Worm (Caenorhabditis elegans): ENCODE results near the gene C07E3.10.
A peak's percentile ranks its signal among the peaks of the same experiment; 100 is the strongest.

The C07E3.10 gene

ce11 chrII:10370826-10371225 lies 24.7 kb downstream of the C07E3.10 start:
- TF ChIP-seq nhr-237 (tag; optimal IDR thresholded peaks at IDR 0.05) = no peak
- TF ChIP-seq elt-3 (tag; optimal IDR thresholded peaks at IDR 0.05) = no peak
- peak; percentile 43 for TF ChIP-seq unc-55 (GFP tag; optimal IDR thresholded peaks at IDR 0.05)
- no peak for TF ChIP-seq ceh-16 (tag; optimal IDR thresholded peaks at IDR 0.05)
- TF ChIP-seq nhr-129 (tag; optimal IDR thresholded peaks at IDR 0.05) = peak; percentile 18
- TF ChIP-seq crh-2 (tag; optimal IDR thresholded peaks at IDR 0.05) = no peak
- TF ChIP-seq lsy-2 (tag; optimal IDR thresholded peaks at IDR 0.05) = peak in 1 of 2 experiments; percentile 31
- no peak for TF ChIP-seq unc-39 (tag; optimal IDR thresholded peaks at IDR 0.05)
- peak; percentile 41 for TF ChIP-seq C34F6.9 (tag; optimal IDR thresholded peaks at IDR 0.05)
- TF ChIP-seq mdl-1 (tag; optimal IDR thresholded peaks at IDR 0.05) = no peak
- peak; percentile 11 for TF ChIP-seq sem-4 (tag; optimal IDR thresholded peaks at IDR 0.05)
- TF ChIP-seq F13H6.1 (tag; optimal IDR thresholded peaks at IDR 0.05) = no peak
- TF ChIP-seq elt-1 (tag; optimal IDR thresholded peaks at IDR 0.05) = no peak
- TF ChIP-seq egl-27 (tag; optimal IDR thresholded peaks at IDR 0.05) = no peak

DNA sequence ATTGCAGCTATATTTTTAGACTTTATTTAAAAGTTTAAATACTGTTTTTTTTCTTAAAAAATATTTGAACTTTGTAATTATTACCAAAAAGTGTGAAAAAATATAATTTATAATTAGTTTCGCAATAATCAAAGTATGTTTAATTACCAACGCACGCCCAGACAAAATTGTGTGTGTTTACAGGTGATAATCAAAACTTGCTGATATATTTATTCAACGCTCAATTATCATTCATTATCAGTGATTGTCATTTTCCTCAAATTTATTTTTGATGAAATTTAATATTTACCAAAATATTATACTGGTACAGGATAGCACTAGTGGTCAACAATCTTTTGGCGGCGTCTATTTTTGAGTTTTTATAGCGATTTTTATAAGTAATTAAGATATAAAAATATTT lies 26.8 kb downstream of the C07E3.10 start:
- TF ChIP-seq skn-1 (tag; optimal IDR thresholded peaks at IDR 0.05) = peak; percentile 11
- no peak for TF ChIP-seq elt-1 (tag; optimal IDR thresholded peaks at IDR 0.05)
- TF ChIP-seq nhr-23 (tag; optimal IDR thresholded peaks at IDR 0.05) = no peak
- no peak for TF ChIP-seq ztf-4 (tag; optimal IDR thresholded peaks at IDR 0.05)
- no peak for TF ChIP-seq ztf-11 (tag; optimal IDR thresholded peaks at IDR 0.05)
- TF ChIP-seq crh-2 (tag; optimal IDR thresholded peaks at IDR 0.05) = no peak
- TF ChIP-seq mbf-1 (tag; optimal IDR thresholded peaks at IDR 0.05) = no peak
- peak; percentile 14 for TF ChIP-seq fos-1 (tag; optimal IDR thresholded peaks at IDR 0.05)
- TF ChIP-seq nhr-77 (tag; optimal IDR thresholded peaks at IDR 0.05) = no peak
- no peak for TF ChIP-seq gmeb-1 (tag; optimal IDR thresholded peaks at IDR 0.05)

ce11 chrII:10373536-10374169 lies 27.5 kb downstream of the C07E3.10 start:
- peak; percentile 58 for TF ChIP-seq sem-4 (tag; optimal IDR thresholded peaks at IDR 0.05)
- no peak for TF ChIP-seq unc-39 (tag; optimal IDR thresholded peaks at IDR 0.05)
- TF ChIP-seq gmeb-1 (tag; optimal IDR thresholded peaks at IDR 0.05) = no peak
- TF ChIP-seq C34F6.9 (tag; optimal IDR thresholded peaks at IDR 0.05) = peak; percentile 32
- TF ChIP-seq mdl-1 (tag; optimal IDR thresholded peaks at IDR 0.05) = no peak
- TF ChIP-seq nhr-25 (tag; optimal IDR thresholded peaks at IDR 0.05) = peak; percentile 60
- peak in 1 of 2 experiments; percentile 5 for TF ChIP-seq lsy-2 (tag; optimal IDR thresholded peaks at IDR 0.05)
- no peak for TF ChIP-seq nhr-23 (tag; optimal IDR thresholded peaks at IDR 0.05)

DNA sequence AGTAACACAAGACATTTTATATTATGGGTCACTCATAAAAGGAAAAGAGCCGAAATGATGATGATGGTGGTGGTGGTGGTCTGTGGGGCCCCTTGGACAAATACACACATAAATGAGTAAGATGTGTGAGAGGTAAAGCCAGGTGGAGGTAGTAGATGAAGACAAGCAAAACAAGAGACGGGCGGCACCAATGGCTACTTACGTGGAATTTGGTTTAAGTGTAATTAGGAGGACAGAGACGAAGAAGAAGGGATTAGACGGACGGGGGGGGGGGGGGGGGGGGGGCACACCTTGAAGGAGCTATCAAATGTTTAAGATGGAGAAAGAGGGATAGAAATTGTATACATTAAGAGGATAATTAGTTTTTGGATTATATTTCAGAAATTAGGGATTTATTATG lies 28.6 kb downstream of the C07E3.10 start:
- TF ChIP-seq F13H6.1 (tag; optimal IDR thresholded peaks at IDR 0.05) (no peak), peb-1 (tag; optimal IDR thresholded peaks at IDR 0.05) (no peak), nhr-77 (tag; optimal IDR thresholded peaks at IDR 0.05) (no peak), mab-5 (tag; optimal IDR thresholded peaks at IDR 0.05) (no peak), elt-1 (tag; optimal IDR thresholded peaks at IDR 0.05) (no peak), unc-62 (GFP tag; optimal IDR thresholded peaks at IDR 0.05) (no peak), fos-1 (tag; optimal IDR thresholded peaks at IDR 0.05) (no peak), aly-2 (tag; optimal IDR thresholded peaks at IDR 0.05) (no peak), nhr-21 (tag; optimal IDR thresholded peaks at IDR 0.05) (no peak), ceh-82 (tag; optimal IDR thresholded peaks at IDR 0.05) (no peak), nhr-12 (tag; optimal IDR thresholded peaks at IDR 0.05) (no peak), elt-3 (tag; optimal IDR thresholded peaks at IDR 0.05) (no peak)

- peak in 1 of 2 experiments; percentile 17 for TF ChIP-seq lsy-2 (tag; optimal IDR thresholded peaks at IDR 0.05)
- TF ChIP-seq ztf-11 (tag; optimal IDR thresholded peaks at IDR 0.05) = no peak
These were observed 31.7 kb downstream of the C07E3.10 start for ce11 chrII:10377901-10378300.

DNA sequence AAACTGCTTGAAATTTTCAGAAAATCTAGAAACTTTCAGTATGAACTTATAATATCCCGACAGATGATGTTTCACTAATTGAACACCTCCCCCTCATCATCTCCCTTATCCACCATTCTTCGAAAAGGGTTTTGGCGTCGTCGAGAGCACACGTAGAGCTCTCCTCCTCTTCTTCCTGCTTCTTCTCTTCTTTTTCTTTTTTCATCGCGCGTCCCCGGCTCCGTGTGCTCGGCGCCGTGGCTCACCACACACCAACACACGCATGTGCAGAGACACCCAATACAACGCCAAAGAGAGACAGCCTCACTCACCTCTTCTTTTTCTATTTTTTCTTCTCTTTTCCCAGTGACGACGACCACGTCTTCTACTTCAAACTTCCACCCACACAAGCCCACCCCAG lies 33.4 kb downstream of the C07E3.10 start:
- no peak for TF ChIP-seq dmd-4 (tag; optimal IDR thresholded peaks at IDR 0.05)
- TF ChIP-seq unc-55 (GFP tag; optimal IDR thresholded peaks at IDR 0.05) = peak; percentile 27
- peak; percentile 28 for TF ChIP-seq C34F6.9 (tag; optimal IDR thresholded peaks at IDR 0.05)
